Worm (Caenorhabditis elegans): ENCODE data around the gene str-135.

- no peak for TF ChIP-seq nhr-84 (tag; optimal IDR thresholded peaks at IDR 0.05)
- no peak for TF ChIP-seq nhr-12 (tag; optimal IDR thresholded peaks at IDR 0.05)
- no peak for TF ChIP-seq unc-30 (tag; optimal IDR thresholded peaks at IDR 0.05)
- no peak for TF ChIP-seq swsn-7 (tag; optimal IDR thresholded peaks at IDR 0.05)
- no peak for TF ChIP-seq rnt-1 (tag; optimal IDR thresholded peaks at IDR 0.05)
- no peak for TF ChIP-seq ces-1 (GFP tag; optimal IDR thresholded peaks at IDR 0.05)
- TF ChIP-seq nhr-71 (tag; optimal IDR thresholded peaks at IDR 0.05), result no peak
- TF ChIP-seq nhr-85 (tag), result no peak
- no peak for TF ChIP-seq fos-1 (tag; optimal IDR thresholded peaks at IDR 0.05)
- TF ChIP-seq hlh-4 (tag; optimal IDR thresholded peaks at IDR 0.05), result no peak
- no peak for TF ChIP-seq blmp-1 (tag; optimal IDR thresholded peaks at IDR 0.05)
- no peak for TF ChIP-seq lsy-2 (tag; optimal IDR thresholded peaks at IDR 0.05)
- TF ChIP-seq snpc-4 (tag; optimal IDR thresholded peaks at IDR 0.05), result no peak
- TF ChIP-seq mdl-1 (tag; optimal IDR thresholded peaks at IDR 0.05), result no peak
Observed at ce11 chrV:8284800-8285199, 4.1 kb upstream of the str-135 start, which contains the start of gene slc-17.5.

Data from whole organism, L1 larva.